Worm (Caenorhabditis elegans) whole organism, young adult: ENCODE results near the gene saps-1.

ENCODE experiments used
- dpff-1 ChIP-seq: sonication (generic microtip); optimal IDR thresholded peaks from 2 replicates; lab custom pipeline; 2017; ENCODE audit warnings: mild to moderate bottlenecking, missing genetic modification characterization, missing compliant biosample characterization
- nfyb-1 ChIP-seq: fragments of 200-800 bp; sonication (Bioruptor generic); IDR thresholded peaks from 2 replicates; pipeline ENCODE4 v1.3.6; 2022; ENCODE audit warnings: missing genetic modification reagents, missing genetic modification characterization, missing compliant biosample characterization
- unc-62 ChIP-seq: fragments of 150-350 bp; optimal IDR thresholded peaks from 2 replicates; lab custom pipeline; 2014; ENCODE audit warnings: missing biosample characterization, missing genetic modification reagents, missing genetic modification characterization

DNA sequence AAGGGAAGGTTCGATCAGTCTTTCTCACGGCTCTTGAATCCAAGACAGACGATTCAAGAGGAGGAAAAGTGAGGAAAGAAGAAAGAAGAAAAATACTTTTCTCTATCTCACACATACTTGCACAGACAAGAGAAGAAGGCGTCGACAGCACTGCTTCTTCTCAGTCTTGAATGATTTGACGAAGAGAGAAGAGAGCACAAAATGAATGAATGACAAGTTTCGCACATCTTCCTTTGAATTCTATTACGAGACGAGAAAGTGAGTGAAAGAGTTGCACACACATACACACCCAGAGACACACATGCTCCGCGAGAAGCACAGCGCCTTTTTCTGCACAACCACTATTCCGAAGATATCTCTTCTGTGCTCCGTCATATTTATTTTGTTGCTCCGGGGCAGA lies 38.2 kb downstream of the saps-1 start:
- no peak for TF ChIP-seq dpff-1
- TF ChIP-seq unc-62 (GFP tag; lab: Kevin White, UChicago), result no peak
- no peak for TF ChIP-seq nfyb-1 (GFP tag; lab: Robert Waterston, UW)
